Fruit fly (Drosophila melanogaster): ENCODE data around the gene pzg.
A peak's percentile ranks its signal among the peaks of the same experiment; 100 is the strongest.

pzg gene

DNA sequence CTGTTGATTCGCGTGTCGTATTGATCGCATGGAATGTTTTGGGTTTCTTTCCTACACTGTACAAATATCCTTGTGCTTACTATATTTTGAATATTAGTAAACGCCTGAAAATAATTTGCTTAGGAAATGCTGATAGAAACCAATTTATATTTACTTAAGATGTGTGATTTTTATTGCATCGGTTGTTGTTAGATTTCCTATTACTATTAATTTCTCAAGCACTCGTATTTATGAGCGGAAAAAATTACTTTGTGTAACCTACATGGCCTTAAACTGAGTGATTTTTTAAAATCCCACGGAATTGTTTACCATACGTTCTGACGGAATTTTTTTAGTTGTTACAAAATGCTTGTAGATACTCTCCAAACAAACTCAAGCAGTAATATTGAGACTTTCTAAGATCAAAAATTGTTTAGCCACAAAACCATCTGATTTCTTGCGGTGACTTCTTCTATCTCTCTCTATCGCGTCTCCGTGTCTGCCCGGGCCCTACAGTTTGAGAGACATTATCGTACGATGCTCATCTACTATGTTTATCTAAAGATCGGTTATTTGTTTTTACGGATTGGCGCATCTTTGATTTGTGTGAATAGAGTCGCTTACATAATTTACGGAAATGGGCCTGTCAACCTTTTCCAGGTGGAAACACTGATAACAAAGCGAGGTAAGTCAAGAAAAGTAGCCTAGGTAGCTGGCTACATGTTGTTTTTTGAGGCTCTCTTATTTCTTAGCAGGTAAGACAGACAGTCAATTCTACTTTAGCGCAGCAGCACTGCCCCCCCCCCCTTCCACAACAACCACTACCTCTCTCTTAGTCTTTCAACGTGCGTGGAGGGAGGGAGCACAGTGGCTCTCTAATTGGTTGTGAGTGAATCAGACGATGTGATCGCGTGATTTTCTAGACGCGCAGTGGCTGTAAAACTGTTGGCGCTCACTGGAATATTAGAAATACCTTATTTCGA, 9.3 kb upstream of the pzg start (continued):
- peak; percentile 20 for TF ChIP-seq Abd-B (GFP tag; optimal IDR thresholded peaks at IDR 0.05)
- TF ChIP-seq CG9817 (tag; optimal IDR thresholded peaks at IDR 0.05), result peak; percentile 30
- no peak for TF ChIP-seq da (GFP tag; optimal IDR thresholded peaks at IDR 0.05)
- no peak for TF ChIP-seq CG1024 (GFP tag; IDR thresholded peaks at IDR 0.05)
- TF ChIP-seq dati (GFP tag; IDR thresholded peaks at IDR 0.05), result no peak
- TF ChIP-seq Asciz (GFP tag; optimal IDR thresholded peaks at IDR 0.05), result peak; percentile 73
- TF ChIP-seq ci (GFP tag; IDR thresholded peaks at IDR 0.05), result peak; percentile 43; the same call in 2 of the 3 replicates
- TF ChIP-seq seq (GFP tag; IDR thresholded peaks at IDR 0.05), result 0 out of 2 replicates have a peak, but pooled peaks have one; percentile 11
- TF ChIP-seq Doc2 (GFP tag; IDR thresholded peaks at IDR 0.05), result no peak
- peak; percentile 78 for TF ChIP-seq CG10979 (tag; optimal IDR thresholded peaks at IDR 0.05)
- TF ChIP-seq Scr (GFP tag; IDR thresholded peaks at IDR 0.05; ENCODE audit: partially characterized antibody), result 0 out of 2 replicates have a peak, but pooled peaks have one; percentile 16
- TF ChIP-seq Fer3 (tag; optimal IDR thresholded peaks at IDR 0.05), result peak; percentile 44
- peak; percentile 46 for TF ChIP-seq CG9932 (GFP tag; IDR thresholded peaks at IDR 0.05)
- TF ChIP-seq GATAe (GFP tag; conservative IDR thresholded peaks at IDR 0.05), result no peak
- peak; percentile 35 for TF ChIP-seq CG17802 (tag; optimal IDR thresholded peaks at IDR 0.05)
- TF ChIP-seq TFAM (GFP tag; optimal IDR thresholded peaks at IDR 0.05), result no peak
- peak; percentile 34 to 68 for TF ChIP-seq Hr51 (GFP tag; optimal IDR thresholded peaks at IDR 0.05)
- no peak for TF ChIP-seq Lim3 (GFP tag; IDR thresholded peaks at IDR 0.05)
- TF ChIP-seq ewg (GFP tag; optimal IDR thresholded peaks at IDR 0.05), result peak; percentile 41
- TF ChIP-seq CG1832 (GFP tag; optimal IDR thresholded peaks at IDR 0.05), result no peak
- TF ChIP-seq CG12071 (GFP tag; optimal IDR thresholded peaks at IDR 0.05), result no peak
- no peak for TF ChIP-seq hkb (optimal IDR thresholded peaks at IDR 0.05)
- TF ChIP-seq hkb (GFP tag; IDR thresholded peaks at IDR 0.05), result 0 out of 2 replicates have a peak, but pooled peaks have one; percentile 39
- 0 out of 4 replicates have a peak, but pooled peaks have one; percentile 5 for TF ChIP-seq Gug (GFP tag; IDR thresholded peaks at IDR 0.05)
- TF ChIP-seq CG10543 (GFP tag; optimal IDR thresholded peaks at IDR 0.05), result peak; percentile 42
- TF ChIP-seq CG1647 (GFP tag; optimal IDR thresholded peaks at IDR 0.05), result no peak
- TF ChIP-seq twi (tag; optimal IDR thresholded peaks at IDR 0.05), result peak; percentile 36
- peak; percentile 51 for TF ChIP-seq Side (GFP tag; optimal IDR thresholded peaks at IDR 0.05)
- no peak for TF ChIP-seq hbn (GFP tag; IDR thresholded peaks at IDR 0.05; ENCODE audit: partially characterized antibody)
- peak; percentile 75; the same call in 1 of the 2 replicates for TF ChIP-seq CG4360 (GFP tag; IDR thresholded peaks at IDR 0.05)
- peak; percentile 0 for TF ChIP-seq oc (tag; optimal IDR thresholded peaks at IDR 0.05)
- peak; percentile 65 for TF ChIP-seq Atf-2 (GFP tag; optimal IDR thresholded peaks at IDR 0.05)
- peak; percentile 42 for TF ChIP-seq jumu (GFP tag; optimal IDR thresholded peaks at IDR 0.05)
- no peak for TF ChIP-seq emc (GFP tag; optimal IDR thresholded peaks at IDR 0.05)
- TF ChIP-seq HHEX (GFP tag; optimal IDR thresholded peaks at IDR 0.05), result peak; percentile 36
- peak; percentile 95 for TF ChIP-seq pros (GFP tag; optimal IDR thresholded peaks at IDR 0.05)
- TF ChIP-seq pho (GFP tag; optimal IDR thresholded peaks at IDR 0.05), result peak; percentile 47
- TF ChIP-seq CG4707 (GFP tag; optimal IDR thresholded peaks at IDR 0.05), result peak; percentile 11
- TF ChIP-seq CG13296 (GFP tag; optimal IDR thresholded peaks at IDR 0.05), result peak; percentile 24
- no peak for TF ChIP-seq CG7271 (tag; optimal IDR thresholded peaks at IDR 0.05)
- peak; percentile 29; the same call in 1 of the 2 replicates for TF ChIP-seq Bgb (GFP tag; IDR thresholded peaks at IDR 0.05; ENCODE audit: partially characterized antibody)
- no peak for TF ChIP-seq sim (GFP tag; IDR thresholded peaks at IDR 0.05)
- peak; percentile 40 for TF ChIP-seq fu2 (GFP tag; optimal IDR thresholded peaks at IDR 0.05)
- TF ChIP-seq CG15601 (tag; optimal IDR thresholded peaks at IDR 0.05), result no peak
- peak; percentile 61 for TF ChIP-seq Bteb2 (GFP tag; optimal IDR thresholded peaks at IDR 0.05)
- TF ChIP-seq Ssrp (tag; optimal IDR thresholded peaks at IDR 0.05), result peak; percentile 68
- TF ChIP-seq hb (GFP tag; IDR thresholded peaks at IDR 0.05; ENCODE audit: partially characterized antibody), result no peak

Data from whole organism, embryonic.